Fruit fly (Drosophila melanogaster) S2 (cell line): ENCODE results near the gene HP4.

Source experiments
- CG8478 ChIP-seq: fragments of >200 bp; optimal IDR thresholded peaks from 2 replicates; lab custom pipeline; 2018
- CTCF ChIP-seq, 2 experiments: fragments of >200 bp; optimal IDR thresholded peaks; 2 replicates each; lab custom pipeline; 2018

The HP4 gene

dm6 chr3L:7941514-7941913, 34.4 kb downstream of the HP4 start:
- TF ChIP-seq CTCF (optimal IDR thresholded peaks at IDR 0.05; lab: Kevin White, UChicago): peak; percentile 51 to 68
- TF ChIP-seq CG8478 (lab: Kevin White, UChicago): no peak

DNA sequence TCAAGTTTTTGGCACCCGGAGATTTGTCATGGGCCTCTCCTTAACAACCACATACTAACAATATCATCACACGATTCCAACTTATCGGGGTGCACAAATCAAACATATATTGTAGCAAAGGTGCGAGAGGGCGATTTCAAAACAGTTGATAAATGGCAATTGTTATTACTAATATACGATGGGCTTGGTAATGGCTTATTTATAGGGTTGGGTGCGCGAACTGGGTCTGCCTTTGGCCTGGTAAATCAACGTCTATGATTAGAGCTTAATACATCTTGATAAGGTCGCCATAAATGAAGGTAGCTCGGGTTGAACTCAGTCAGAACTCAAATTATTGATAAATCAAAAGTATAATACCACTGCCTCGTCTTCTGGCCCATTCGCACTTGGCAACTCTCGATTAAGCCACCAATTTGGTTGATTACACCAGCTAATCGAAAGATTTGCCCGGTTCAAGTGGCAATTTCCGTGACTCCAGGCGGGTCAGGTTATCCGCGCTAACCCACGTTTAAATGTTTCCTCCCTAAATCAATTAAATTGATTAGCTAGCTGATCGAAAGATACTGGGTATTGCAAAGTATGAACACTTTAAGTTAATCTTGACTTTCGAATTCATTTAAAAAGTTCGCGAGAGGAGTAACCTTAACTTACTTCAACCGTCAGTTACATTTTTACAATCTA, 35.3 kb downstream of the HP4 start:
- no peak for TF ChIP-seq CTCF (optimal IDR thresholded peaks at IDR 0.05; lab: Kevin White, UChicago)
- TF ChIP-seq CG8478 (lab: Kevin White, UChicago): no peak

- no peak for TF ChIP-seq CTCF (optimal IDR thresholded peaks at IDR 0.05; lab: Kevin White, UChicago)
Measured at dm6 chr3L:7938638-7939037, 37.3 kb downstream of the HP4 start.

DNA sequence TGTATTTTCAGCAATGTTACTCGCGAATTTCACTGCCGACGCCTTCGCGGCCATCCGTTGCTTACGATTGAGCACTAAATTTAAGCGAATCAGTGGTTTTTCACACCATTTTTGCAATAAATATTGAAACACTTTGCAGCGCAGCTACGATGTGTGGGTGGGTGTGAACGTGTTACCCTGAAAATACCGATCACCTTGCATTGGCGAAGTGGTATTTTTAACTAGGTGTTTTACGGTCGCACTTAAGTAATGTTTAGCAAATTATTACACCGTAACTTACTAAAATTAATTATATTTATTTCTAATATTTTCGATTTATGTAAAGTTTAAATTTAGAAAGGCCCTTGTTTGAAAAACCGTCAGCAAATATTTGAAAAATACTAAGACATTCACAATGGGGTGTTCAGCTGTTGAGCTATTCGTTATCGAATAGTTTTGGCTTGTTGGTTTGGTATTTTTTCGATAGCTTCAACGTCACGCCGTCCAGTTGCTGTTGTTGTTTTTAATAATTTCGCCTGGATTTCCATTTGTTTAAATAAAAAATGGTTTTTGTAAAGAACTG, 39.9 kb downstream of the HP4 start, which contains the start of the genes syd and Srp9:
TSS of gene syd (minus strand) at position 188 of the 562 bp plus-strand sequence.
TSS of gene Srp9 (plus strand) at position 441 of the 562 bp plus-strand sequence.
- TF ChIP-seq CTCF (optimal IDR thresholded peaks at IDR 0.05; lab: Kevin White, UChicago) (no peak), CG8478 (lab: Kevin White, UChicago) (no peak)

DNA sequence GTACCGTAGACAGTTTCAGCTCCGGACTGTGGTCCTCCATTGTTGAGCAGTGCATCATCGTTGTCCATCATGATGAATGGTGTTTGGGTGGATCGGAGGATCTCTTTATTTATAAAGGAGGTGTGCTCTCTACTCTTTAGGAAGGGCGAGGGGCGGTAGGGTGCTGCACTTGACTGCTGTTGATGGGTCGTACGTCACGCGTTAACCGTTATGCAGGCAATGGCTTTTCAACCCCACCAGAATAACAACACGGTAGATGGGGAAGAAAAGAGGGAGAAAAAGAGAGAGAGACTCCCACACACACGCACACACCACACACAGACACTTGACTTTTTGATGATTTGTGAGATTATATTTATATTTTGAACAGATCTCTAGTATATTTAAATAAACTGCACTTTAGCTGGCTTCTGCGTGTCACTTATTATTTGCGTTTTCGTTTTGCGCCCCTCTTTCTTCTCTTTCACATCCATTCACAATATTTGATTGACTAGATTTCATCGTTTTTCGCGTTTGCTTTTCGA, 40.5 kb downstream of the HP4 start:
- TF ChIP-seq CG8478 (lab: Kevin White, UChicago) (no peak), CTCF (optimal IDR thresholded peaks at IDR 0.05; lab: Kevin White, UChicago) (no peak)

DNA sequence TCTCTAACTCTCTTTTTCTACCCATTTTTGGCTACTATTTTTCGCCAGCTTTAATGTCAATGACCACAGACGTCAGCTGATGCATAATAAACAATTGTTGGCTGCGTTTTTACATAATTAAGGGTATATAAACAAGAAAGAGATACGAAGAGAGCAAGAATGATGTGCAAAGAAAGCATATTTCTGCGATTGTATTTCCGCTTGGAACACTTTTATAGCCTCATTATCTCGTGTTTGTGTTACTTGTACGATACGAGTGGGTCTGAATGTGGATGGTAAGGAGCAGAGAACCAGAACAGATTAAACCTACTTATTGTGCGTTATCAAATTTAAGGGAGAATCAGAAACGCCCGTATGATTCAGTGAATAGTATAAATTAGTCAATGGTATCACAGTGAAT, 41.1 kb downstream of the HP4 start:
- TF ChIP-seq CG8478 (lab: Kevin White, UChicago) (no peak), CTCF (optimal IDR thresholded peaks at IDR 0.05; lab: Kevin White, UChicago) (no peak)

DNA sequence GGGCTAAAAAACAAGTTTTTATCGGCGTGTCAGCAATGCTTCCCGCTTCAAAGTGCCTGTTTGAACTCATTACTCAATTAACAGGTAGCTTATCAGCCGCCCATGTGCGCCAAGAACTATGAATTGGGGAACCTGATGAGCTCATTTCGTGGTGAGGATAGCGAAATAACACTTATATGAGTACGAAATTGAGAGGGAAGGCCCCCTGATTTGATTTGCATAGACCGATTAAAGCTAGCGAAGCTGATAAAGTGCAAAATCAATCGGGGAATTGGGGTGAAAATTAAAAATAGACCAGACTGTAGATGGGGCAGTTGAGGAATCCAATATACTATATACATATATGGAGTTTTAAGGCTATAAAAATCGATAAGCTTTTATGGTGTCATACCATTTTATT, 41.8 kb downstream of the HP4 start:
- TF ChIP-seq CG8478 (lab: Kevin White, UChicago): no peak
- no peak for TF ChIP-seq CTCF (optimal IDR thresholded peaks at IDR 0.05; lab: Kevin White, UChicago)
